Worm (Caenorhabditis elegans): ENCODE results near the gene acly-1.
A peak's percentile ranks its signal among the peaks of the same experiment; 100 is the strongest.

DNA sequence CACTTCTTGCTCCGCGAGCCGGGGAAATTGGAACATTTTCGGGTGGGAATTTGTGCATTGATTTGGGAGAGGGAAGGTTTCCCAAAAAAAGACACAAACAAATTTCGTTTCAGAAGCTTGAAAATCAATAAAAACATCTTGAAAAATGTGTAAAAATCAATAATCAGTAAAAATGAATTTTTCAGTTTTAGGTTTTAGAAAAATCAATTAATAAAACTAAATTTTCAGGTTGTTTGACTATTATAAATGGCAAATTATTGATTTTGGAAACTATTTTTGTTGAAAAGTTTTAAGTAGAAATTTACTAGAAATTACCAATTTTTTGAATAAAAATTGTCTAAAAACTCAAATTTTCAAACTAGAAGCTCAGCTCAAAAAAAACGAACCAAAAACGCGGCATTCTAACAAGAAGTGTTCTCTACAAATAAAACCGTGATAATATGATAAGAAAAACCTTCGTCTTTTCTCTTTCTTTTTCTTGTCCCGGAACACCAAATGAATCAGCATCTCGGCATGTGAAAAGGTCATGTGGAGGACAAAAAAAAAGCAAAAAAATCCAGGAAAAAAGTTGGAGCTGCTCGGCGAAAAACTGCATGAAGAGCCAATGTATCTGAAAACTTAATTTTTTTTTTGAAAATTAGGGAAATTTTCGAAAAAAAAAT lies 46.3 kb downstream of the acly-1 start:
- TF ChIP-seq nhr-21 (tag; optimal IDR thresholded peaks at IDR 0.05) = no peak
- no peak for TF ChIP-seq lin-13 (GFP tag; optimal IDR thresholded peaks at IDR 0.05)
- no peak for TF ChIP-seq snpc-4 (tag; optimal IDR thresholded peaks at IDR 0.05)
- TF ChIP-seq elt-3 (tag; optimal IDR thresholded peaks at IDR 0.05) = no peak
- no peak for TF ChIP-seq blmp-1 (tag; optimal IDR thresholded peaks at IDR 0.05; ENCODE audit: insufficient read depth)
- no peak for TF ChIP-seq ztf-4 (tag; optimal IDR thresholded peaks at IDR 0.05)
- TF ChIP-seq fos-1 (tag; optimal IDR thresholded peaks at IDR 0.05) = peak; percentile 67
- no peak for TF ChIP-seq R02D3.7 (tag; optimal IDR thresholded peaks at IDR 0.05)
- no peak for TF ChIP-seq Y55F3AM.14 (GFP tag; optimal IDR thresholded peaks at IDR 0.05)
- no peak for TF ChIP-seq unc-55 (GFP tag; optimal IDR thresholded peaks at IDR 0.05)

Measured in whole organism, L2 larva.